Worm (Caenorhabditis elegans): Measurements from ENCODE around the gene C40A11.2.

DNA sequence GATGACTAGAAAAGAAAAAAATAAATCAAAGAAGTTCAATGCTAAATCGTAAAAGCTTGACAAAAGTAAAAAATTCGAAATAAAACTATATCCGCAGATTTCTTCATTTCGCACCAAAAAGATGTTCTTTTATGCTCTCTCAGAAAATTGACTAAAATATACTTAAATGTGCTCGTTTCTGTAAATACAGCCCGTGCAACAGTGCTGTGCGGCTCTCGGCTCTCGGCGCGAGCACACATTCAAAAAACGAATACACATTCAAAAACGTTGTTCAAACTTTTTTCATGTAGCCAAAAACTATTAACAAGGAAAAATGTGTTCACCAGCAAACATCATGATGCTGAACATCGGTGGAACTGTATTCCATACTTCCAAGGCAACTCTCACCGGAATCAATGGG is 5.9 kb upstream of the C40A11.2 start, which contains the start of gene C40A11.3:
- TF ChIP-seq R02D3.7 (tag; optimal IDR thresholded peaks at IDR 0.05): no peak
- no peak for TF ChIP-seq pha-4 (GFP tag; IDR thresholded peaks at IDR 0.05)
- TF ChIP-seq pha-4 (tag; optimal IDR thresholded peaks at IDR 0.05): no peak
- TF ChIP-seq lin-15B (tag; optimal IDR thresholded peaks at IDR 0.05): no peak
- TF ChIP-seq pqm-1 (tag; optimal IDR thresholded peaks at IDR 0.05): no peak
- TF ChIP-seq nhr-237 (tag; optimal IDR thresholded peaks at IDR 0.05): no peak
- no peak for TF ChIP-seq dmd-6 (GFP tag; IDR thresholded peaks at IDR 0.05)
- TF ChIP-seq hlh-30 (tag; optimal IDR thresholded peaks at IDR 0.05; ENCODE audit: insufficient read depth): no peak

All from whole organism, L4 larva.